Worm (Caenorhabditis elegans) whole organism, late embryonic: ENCODE results near the gene egl-9.

Source experiments
- C38D4.7 ChIP-seq: fragments of 200-800 bp; sonication (Bioruptor generic); optimal IDR thresholded peaks from 2 replicates; lab custom pipeline; 2018; ENCODE audit warnings: mild to moderate bottlenecking, missing genetic modification characterization, moderate library complexity, missing compliant biosample characterization
- F13H6.1 ChIP-seq: sonication (generic microtip); optimal IDR thresholded peaks from 2 replicates; lab custom pipeline; 2016; ENCODE audit warnings: missing genetic modification characterization, missing compliant biosample characterization
- K02D7.2 ChIP-seq: sonication (generic microtip); optimal IDR thresholded peaks from 2 replicates; lab custom pipeline; 2017; ENCODE audit warnings: mild to moderate bottlenecking, missing genetic modification characterization, missing compliant biosample characterization
- Y22D7AL.16 ChIP-seq: sonication (generic microtip); optimal IDR thresholded peaks from 2 replicates; lab custom pipeline; 2016; ENCODE audit warnings: missing genetic modification characterization, missing compliant biosample characterization
- ceh-14 ChIP-seq: sonication (generic microtip); optimal IDR thresholded peaks from 2 replicates; lab custom pipeline; 2016; ENCODE audit warnings: missing genotype, missing genetic modification characterization, missing compliant biosample characterization
- ceh-18 ChIP-seq: sonication (generic microtip); optimal IDR thresholded peaks from 2 replicates; lab custom pipeline; 2016; ENCODE audit warnings: missing genetic modification characterization, missing compliant biosample characterization
- ceh-19 ChIP-seq: fragments of 200-800 bp; sonication (Bioruptor generic); optimal IDR thresholded peaks from 2 replicates; lab custom pipeline; 2018; ENCODE audit warnings: mild to moderate bottlenecking, missing genetic modification characterization, missing compliant biosample characterization
- ceh-2 ChIP-seq: sonication (generic microtip); optimal IDR thresholded peaks from 2 replicates; lab custom pipeline; 2016; ENCODE audit warnings: missing genotype, missing genetic modification characterization, missing compliant biosample characterization
- ceh-34 ChIP-seq: sonication (generic microtip); optimal IDR thresholded peaks from 2 replicates; lab custom pipeline; 2016; ENCODE audit warnings: mild to moderate bottlenecking, missing genetic modification characterization, missing compliant biosample characterization
- ceh-45 ChIP-seq: fragments of 200-800 bp; sonication (Bioruptor generic); IDR thresholded peaks from 2 replicates; pipeline ENCODE4 v1.3.6; 2022; ENCODE audit warnings: missing genetic modification reagents, missing genetic modification characterization, missing compliant biosample characterization
- ceh-48 ChIP-seq: sonication (generic microtip); optimal IDR thresholded peaks from 2 replicates; lab custom pipeline; 2016; ENCODE audit warnings: missing genetic modification characterization, inconsistent platforms, missing compliant biosample characterization
- ceh-6 ChIP-seq: fragments of 200-800 bp; sonication (Bioruptor generic); optimal IDR thresholded peaks from 2 replicates; lab custom pipeline; 2018; ENCODE audit warnings: mild to moderate bottlenecking, missing genetic modification characterization, missing compliant biosample characterization
- ceh-9 ChIP-seq: sonication (generic microtip); optimal IDR thresholded peaks from 2 replicates; lab custom pipeline; 2016; ENCODE audit warnings: mild to moderate bottlenecking, missing genetic modification characterization, inconsistent platforms, missing compliant biosample characterization
- dmd-4 ChIP-seq: sonication (generic microtip); optimal IDR thresholded peaks from 2 replicates; lab custom pipeline; 2016; ENCODE audit warnings: borderline replicate concordance, missing genetic modification characterization, missing compliant biosample characterization
- elt-2 ChIP-seq: sonication (generic microtip); optimal IDR thresholded peaks from 2 replicates; lab custom pipeline; 2016; ENCODE audit warnings: missing genetic modification reagents, missing genetic modification characterization, missing compliant biosample characterization
- ets-4 ChIP-seq: sonication (generic microtip); optimal IDR thresholded peaks from 2 replicates; lab custom pipeline; 2016; ENCODE audit warnings: missing genetic modification characterization, missing compliant biosample characterization
- fax-1 ChIP-seq: sonication (generic microtip); optimal IDR thresholded peaks from 2 replicates; lab custom pipeline; 2016; ENCODE audit warnings: missing genotype, missing genetic modification characterization, missing compliant biosample characterization
- fkh-10 ChIP-seq: fragments of 150-350 bp; optimal IDR thresholded peaks from 2 replicates; lab custom pipeline; 2014; ENCODE audit warnings: missing biosample characterization, missing genetic modification reagents, missing genetic modification characterization
- fkh-6 ChIP-seq: sonication (generic microtip); optimal IDR thresholded peaks from 2 replicates; lab custom pipeline; 2016; ENCODE audit warnings: missing genetic modification characterization, missing compliant biosample characterization
- hlh-15 ChIP-seq: sonication (generic microtip); optimal IDR thresholded peaks from 2 replicates; lab custom pipeline; 2016; ENCODE audit warnings: missing genetic modification characterization, missing compliant biosample characterization
- lin-11 ChIP-seq: fragments of 200-800 bp; sonication (Bioruptor generic); optimal IDR thresholded peaks from 2 replicates; lab custom pipeline; 2018; ENCODE audit warnings: mild to moderate bottlenecking, missing genetic modification characterization, missing compliant biosample characterization
- madf-2 ChIP-seq: sonication (generic microtip); optimal IDR thresholded peaks from 2 replicates; lab custom pipeline; 2017; ENCODE audit warnings: missing genetic modification characterization, missing compliant biosample characterization
- nfya-1 ChIP-seq: sonication (generic microtip); optimal IDR thresholded peaks from 2 replicates; lab custom pipeline; 2017; ENCODE audit warnings: missing genetic modification characterization, mild to moderate bottlenecking, missing compliant biosample characterization, antibody characterized with exemption, moderate library complexity
- nhr-11 ChIP-seq: fragments of 150-350 bp; optimal IDR thresholded peaks from 2 replicates; lab custom pipeline; 2014; ENCODE audit warnings: missing biosample characterization, missing genetic modification characterization
- odd-2 ChIP-seq: sonication (generic microtip); optimal IDR thresholded peaks from 2 replicates; lab custom pipeline; 2017; ENCODE audit warnings: antibody characterized with exemption, mild to moderate bottlenecking, missing genetic modification characterization, missing compliant biosample characterization
- pag-3 ChIP-seq: sonication (generic microtip); optimal IDR thresholded peaks from 2 replicates; lab custom pipeline; 2016; ENCODE audit warnings: missing compliant biosample characterization, missing genetic modification characterization, borderline replicate concordance
- pha-2 ChIP-seq: sonication (generic microtip); optimal IDR thresholded peaks from 2 replicates; lab custom pipeline; 2017; ENCODE audit warnings: mild to moderate bottlenecking, missing genetic modification characterization, missing compliant biosample characterization
- pha-4 ChIP-seq: fragments of 150-350 bp; optimal IDR thresholded peaks from 2 replicates; lab custom pipeline; 2018; ENCODE audit warnings: missing biosample characterization, missing genetic modification reagents, missing genetic modification characterization
- pqm-1 ChIP-seq: sonication (generic microtip); optimal IDR thresholded peaks from 2 replicates; lab custom pipeline; 2016; ENCODE audit warnings: missing genetic modification characterization, missing compliant biosample characterization
- rnt-1 ChIP-seq: sonication (generic microtip); optimal IDR thresholded peaks from 2 replicates; lab custom pipeline; 2016; ENCODE audit warnings: missing genetic modification characterization, missing compliant biosample characterization
- sox-2 ChIP-seq: fragments of 200-800 bp; sonication (Bioruptor generic); IDR thresholded peaks from 2 replicates; pipeline ENCODE4 v1.3.6; 2022; ENCODE audit warnings: missing genetic modification reagents, missing genetic modification characterization, missing compliant biosample characterization
- sox-4 ChIP-seq: sonication (generic microtip); optimal IDR thresholded peaks from 2 replicates; lab custom pipeline; 2017; ENCODE audit warnings: mild to moderate bottlenecking, missing genetic modification characterization, inconsistent platforms, missing compliant biosample characterization
- syd-9 ChIP-seq: sonication (generic microtip); optimal IDR thresholded peaks from 2 replicates; lab custom pipeline; 2016; ENCODE audit warnings: mild to moderate bottlenecking, missing genetic modification characterization, moderate library complexity, missing compliant biosample characterization
- tbx-7 ChIP-seq: sonication (generic microtip); optimal IDR thresholded peaks from 2 replicates; lab custom pipeline; 2016; ENCODE audit warnings: missing genotype, missing genetic modification characterization, missing compliant biosample characterization
- unc-42 ChIP-seq: sonication (generic microtip); optimal IDR thresholded peaks from 2 replicates; lab custom pipeline; 2016; ENCODE audit warnings: missing genotype, missing genetic modification characterization, missing compliant biosample characterization
- unc-55 ChIP-seq: sonication (generic microtip); optimal IDR thresholded peaks from 2 replicates; lab custom pipeline; 2017; ENCODE audit warnings: missing biosample characterization, missing genetic modification reagents, missing genetic modification characterization
- zip-5 ChIP-seq: sonication (generic microtip); optimal IDR thresholded peaks from 2 replicates; lab custom pipeline; 2016; ENCODE audit warnings: missing genetic modification characterization, missing compliant biosample characterization

egl-9 gene

ce11 chrV:10468190-10468589 lies at the start of gene egl-9:
TSS of gene egl-9 (plus strand) at chrV:10468517.
- no peak for TF ChIP-seq lin-11 (tag; lab: Kevin White, UChicago)
- no peak for TF ChIP-seq F13H6.1 (tag; lab: Kevin White, UChicago)
- no peak for TF ChIP-seq syd-9
- TF ChIP-seq ceh-14 (tag; lab: Kevin White, UChicago): no peak
- TF ChIP-seq C38D4.7 (GFP tag; lab: Kevin White, UChicago): no peak
- no peak for TF ChIP-seq fkh-6 (tag; lab: Kevin White, UChicago)
- TF ChIP-seq sox-4 (tag; lab: Kevin White, UChicago): no peak
- TF ChIP-seq sox-2 (GFP tag; lab: Robert Waterston, UW): no peak
- no peak for TF ChIP-seq ceh-9
- TF ChIP-seq fkh-10 (GFP tag; lab: Kevin White, UChicago): no peak
- TF ChIP-seq ceh-45 (GFP tag; lab: Robert Waterston, UW): no peak
- no peak for TF ChIP-seq unc-55 (GFP tag; lab: Kevin White, UChicago)
- TF ChIP-seq pha-2 (tag; lab: Kevin White, UChicago): no peak
- TF ChIP-seq odd-2 (tag; lab: Kevin White, UChicago): no peak
- TF ChIP-seq K02D7.2 (tag; lab: Kevin White, UChicago): no peak
- TF ChIP-seq hlh-15 (tag; lab: Kevin White, UChicago): no peak
- TF ChIP-seq, all 69 proteins: peak for 0

ce11 chrV:10418961-10419360 lies 49.4 kb upstream of the egl-9 start, which contains the start of gene F15H10.5:
TSS of gene F15H10.5 (minus strand) at chrV:10419061.
- TF ChIP-seq pha-4 (no peak), ets-4 (no peak), nfya-1 (tag; lab: Kevin White, UChicago) (no peak)

- TF ChIP-seq nfya-1 (tag; lab: Kevin White, UChicago): no peak
These were observed 46.5 kb upstream of the egl-9 start, which contains the start of gene col-13 for ce11 chrV:10421802-10422201. TSS of gene col-13 (minus strand) at chrV:10421902.

- TF ChIP-seq fkh-10 (GFP tag; lab: Kevin White, UChicago) (no peak), ceh-34 (tag; lab: Kevin White, UChicago) (no peak), rnt-1 (tag; lab: Kevin White, UChicago) (no peak), Y22D7AL.16 (tag; lab: Kevin White, UChicago) (no peak), ceh-6 (GFP tag; lab: Kevin White, UChicago) (no peak), nfya-1 (tag; lab: Kevin White, UChicago) (no peak), pag-3 (tag; lab: Kevin White, UChicago) (no peak), ceh-2 (no peak), ceh-48 (tag; lab: Kevin White, UChicago) (no peak), ceh-9 (no peak), K02D7.2 (tag; lab: Kevin White, UChicago) (no peak), pqm-1 (no peak), ceh-14 (tag; lab: Kevin White, UChicago) (no peak), unc-42 (tag; lab: Kevin White, UChicago) (no peak), fax-1 (tag; lab: Kevin White, UChicago) (no peak), madf-2 (tag; lab: Kevin White, UChicago) (no peak), tbx-7 (tag; lab: Kevin White, UChicago) (no peak), elt-2 (tag; lab: Kevin White, UChicago) (no peak), ceh-18 (tag; lab: Kevin White, UChicago) (no peak)
These were observed 44.8 kb upstream of the egl-9 start for ce11 chrV:10423511-10423910.

DNA sequence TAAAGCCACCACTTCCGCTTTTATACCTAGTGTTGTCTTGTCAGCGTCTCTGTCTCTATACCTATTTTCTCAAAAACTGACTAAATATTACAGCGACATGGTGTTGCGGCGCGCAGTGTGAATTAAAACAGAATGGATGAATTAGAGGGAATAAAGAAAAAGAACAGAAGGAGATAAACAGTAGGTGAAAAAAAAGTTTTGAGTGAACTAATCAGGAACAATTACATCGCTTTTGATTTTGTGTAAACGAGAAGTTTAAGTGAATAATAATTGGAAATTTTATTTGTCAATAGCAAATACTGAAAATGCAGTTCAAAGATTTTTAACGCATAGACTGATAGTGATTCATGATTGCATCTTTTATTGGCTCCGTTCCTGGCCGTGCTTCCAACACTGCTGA lies 43.2 kb upstream of the egl-9 start, which contains the start of gene col-12:
Gene col-12 (minus strand): TSS at position 101 of the 400 bp plus-strand sequence.
- TF ChIP-seq dmd-4 (tag; lab: Kevin White, UChicago): no peak
- no peak for TF ChIP-seq odd-2 (tag; lab: Kevin White, UChicago)
- no peak for TF ChIP-seq nfya-1 (tag; lab: Kevin White, UChicago)
- no peak for TF ChIP-seq nhr-11 (tag; lab: Kevin White, UChicago)
- no peak for TF ChIP-seq zip-5 (tag; lab: Kevin White, UChicago)
- no peak for TF ChIP-seq ceh-19 (GFP tag; lab: Kevin White, UChicago)
- no peak for TF ChIP-seq Y22D7AL.16 (tag; lab: Kevin White, UChicago)
- TF ChIP-seq ceh-45 (GFP tag; lab: Robert Waterston, UW): no peak
